Fruit fly (Drosophila melanogaster) whole organism, prepupa: ENCODE results near the gene CG3402.

ENCODE experiments used
- CG10631 ChIP-seq: fragments of 200-800 bp; sonication (Bioruptor generic); optimal IDR thresholded peaks from 2 replicates; lab custom pipeline; 2016; ENCODE audit warnings: missing biosample characterization, missing genetic modification characterization
- CG10669 ChIP-seq: fragments of 200-800 bp; sonication (Bioruptor generic); optimal IDR thresholded peaks from 3 replicates; lab custom pipeline; 2018; ENCODE audit warnings: missing biosample characterization, mild to moderate bottlenecking, missing genetic modification characterization, moderate library complexity
- CG11294 ChIP-seq: fragments of 200-800 bp; sonication (Bioruptor generic); IDR thresholded peaks from 2 replicates; pipeline ENCODE4 v1.3.6; 2022; ENCODE audit warnings: missing biosample characterization, missing genetic modification characterization
- CG11762 ChIP-seq: fragments of 200-800 bp; sonication (Bioruptor generic); optimal IDR thresholded peaks from 3 replicates; lab custom pipeline; 2016; ENCODE audit warnings: missing biosample characterization, missing genetic modification characterization; ENCODE audit not compliant: insufficient read depth
- CG11902 ChIP-seq: fragments of 200-800 bp; sonication (Bioruptor generic); optimal IDR thresholded peaks from 3 replicates; lab custom pipeline; 2016; ENCODE audit warnings: missing biosample characterization, missing genetic modification characterization
- CG1621 ChIP-seq: fragments of 200-800 bp; sonication (Bioruptor generic); optimal IDR thresholded peaks from 3 replicates; lab custom pipeline; 2018; ENCODE audit warnings: missing biosample characterization, mild to moderate bottlenecking, missing genetic modification characterization
- CG16779 ChIP-seq: fragments of 200-800 bp; sonication (Bioruptor generic); optimal IDR thresholded peaks from 3 replicates; lab custom pipeline; 2017; ENCODE audit warnings: missing biosample characterization, mild to moderate bottlenecking, missing genetic modification characterization
- CG3032 ChIP-seq: fragments of 200-800 bp; optimal IDR thresholded peaks from 2 replicates; lab custom pipeline; 2019; ENCODE audit warnings: missing biosample characterization, mild to moderate bottlenecking, missing genetic modification characterization, moderate library complexity
- CG32006 ChIP-seq: fragments of 200-800 bp; sonication (Bioruptor generic); optimal IDR thresholded peaks from 3 replicates; lab custom pipeline; 2017; ENCODE audit warnings: missing biosample characterization, mild to moderate bottlenecking, missing genetic modification characterization
- CG34406 ChIP-seq: fragments of 200-800 bp; sonication (Bioruptor generic); optimal IDR thresholded peaks from 3 replicates; lab custom pipeline; 2016; ENCODE audit warnings: missing biosample characterization, missing genetic modification characterization
- CG3919 ChIP-seq: fragments of 200-800 bp; sonication (Bioruptor generic); optimal IDR thresholded peaks from 3 replicates; lab custom pipeline; 2016; ENCODE audit warnings: missing biosample characterization, missing genetic modification characterization
- CG4318 ChIP-seq: fragments of 200-800 bp; sonication (Bioruptor generic); optimal IDR thresholded peaks from 3 replicates; lab custom pipeline; 2017; ENCODE audit warnings: missing biosample characterization, mild to moderate bottlenecking, missing genetic modification characterization
- CG6163 ChIP-seq: fragments of 200-800 bp; sonication (Bioruptor generic); IDR thresholded peaks from 3 replicates; pipeline ENCODE4 v1.3.6; 2022; ENCODE audit warnings: missing biosample characterization, missing genetic modification characterization
- CG6792 ChIP-seq: fragments of 200-800 bp; sonication (Bioruptor generic); optimal IDR thresholded peaks from 3 replicates; lab custom pipeline; 2016; ENCODE audit warnings: missing biosample characterization, missing genetic modification characterization
- CG6808 ChIP-seq: fragments of 200-800 bp; sonication (Bioruptor generic); optimal IDR thresholded peaks from 3 replicates; lab custom pipeline; 2017; ENCODE audit warnings: missing biosample characterization, missing genetic modification characterization, mild to moderate bottlenecking, moderate library complexity, missing genetic modification reagents
- CG6854 ChIP-seq: fragments of 200-800 bp; sonication (Bioruptor generic); optimal IDR thresholded peaks from 2 replicates; lab custom pipeline; 2017; ENCODE audit warnings: missing biosample characterization, mild to moderate bottlenecking, missing genetic modification characterization
- CG8119 ChIP-seq: fragments of 200-800 bp; sonication (Bioruptor generic); IDR thresholded peaks from 3 replicates; pipeline ENCODE4 v1.3.6; 2022; ENCODE audit warnings: missing biosample characterization, missing genetic modification characterization
- CG8632 ChIP-seq: fragments of 200-800 bp; sonication (Bioruptor generic); optimal IDR thresholded peaks from 3 replicates; lab custom pipeline; 2016; ENCODE audit warnings: missing biosample characterization, missing genetic modification characterization
- Eip75B ChIP-seq: fragments of 200-800 bp; sonication (Bioruptor generic); optimal IDR thresholded peaks from 3 replicates; lab custom pipeline; 2016; ENCODE audit warnings: missing biosample characterization, missing genetic modification characterization
- Eip78C ChIP-seq: fragments of 200-800 bp; sonication (Bioruptor generic); peaks from one replicate; lab custom pipeline; 2016; ENCODE audit warnings: missing biosample characterization, missing genetic modification characterization
- Eip93F ChIP-seq: fragments of 200-800 bp; sonication (Bioruptor generic); optimal IDR thresholded peaks from 2 replicates; lab custom pipeline; 2016; ENCODE audit warnings: missing biosample characterization, mild to moderate bottlenecking, missing genetic modification characterization
- Ets21C ChIP-seq: fragments of 200-800 bp; sonication (Bioruptor generic); optimal IDR thresholded peaks from 3 replicates; lab custom pipeline; 2016; ENCODE audit warnings: missing biosample characterization, missing genetic modification characterization
- Ets96B ChIP-seq: fragments of 200-800 bp; optimal IDR thresholded peaks from 2 replicates; lab custom pipeline; 2019; ENCODE audit warnings: missing biosample characterization, mild to moderate bottlenecking, missing genetic modification characterization, moderate library complexity
- Gug ChIP-seq: fragments of 200-800 bp; sonication (Bioruptor generic); IDR thresholded peaks from 2 replicates; pipeline ENCODE4 v1.3.6; 2022; ENCODE audit warnings: missing biosample characterization, missing genetic modification characterization
- Hr38 ChIP-seq: sonication (Bioruptor generic); optimal IDR thresholded peaks from 2 replicates; lab custom pipeline; 2016; ENCODE audit warnings: missing biosample characterization, missing genetic modification characterization
- Hr39 ChIP-seq: fragments of 200-800 bp; sonication (Bioruptor generic); optimal IDR thresholded peaks from 2 replicates; lab custom pipeline; 2016; ENCODE audit warnings: missing biosample characterization, missing genetic modification characterization
- Hr4 ChIP-seq: fragments of 200-800 bp; sonication (Bioruptor generic); optimal IDR thresholded peaks from 3 replicates; lab custom pipeline; 2016; ENCODE audit warnings: missing biosample characterization, missing genetic modification characterization
- Lpt ChIP-seq: fragments of 200-800 bp; sonication (Bioruptor generic); optimal IDR thresholded peaks from 3 replicates; lab custom pipeline; 2016; ENCODE audit warnings: missing biosample characterization, missing genetic modification characterization
- Met ChIP-seq: fragments of 200-800 bp; sonication (Bioruptor generic); optimal IDR thresholded peaks from 3 replicates; lab custom pipeline; 2016; ENCODE audit warnings: missing biosample characterization, missing genetic modification characterization
- OdsH ChIP-seq: fragments of 200-800 bp; sonication (Bioruptor generic); optimal IDR thresholded peaks from 3 replicates; lab custom pipeline; 2016; ENCODE audit warnings: missing biosample characterization, missing genetic modification characterization
- Smox ChIP-seq: fragments of 200-800 bp; sonication (Bioruptor generic); optimal IDR thresholded peaks from 3 replicates; lab custom pipeline; 2016; ENCODE audit warnings: missing biosample characterization, missing genetic modification characterization
- Sox102F ChIP-seq: fragments of 200-800 bp; sonication (Bioruptor generic); optimal IDR thresholded peaks from 2 replicates; lab custom pipeline; 2016; ENCODE audit warnings: missing biosample characterization, mild to moderate bottlenecking, missing genetic modification characterization
- Sox14 ChIP-seq: fragments of 200-800 bp; sonication (Bioruptor generic); optimal IDR thresholded peaks from 3 replicates; lab custom pipeline; 2016; ENCODE audit warnings: missing biosample characterization, missing genetic modification characterization
- Sox15 ChIP-seq: fragments of 200-800 bp; sonication (Bioruptor generic); optimal IDR thresholded peaks from 3 replicates; lab custom pipeline; 2016; ENCODE audit warnings: missing biosample characterization, missing genetic modification characterization
- achi ChIP-seq: fragments of 200-800 bp; sonication (Bioruptor generic); optimal IDR thresholded peaks from 3 replicates; lab custom pipeline; 2016; ENCODE audit warnings: missing biosample characterization, missing genetic modification characterization
- acj6 ChIP-seq: fragments of 200-800 bp; sonication (Bioruptor generic); optimal IDR thresholded peaks from 3 replicates; lab custom pipeline; 2016; ENCODE audit warnings: missing biosample characterization, missing genetic modification characterization
- cyc ChIP-seq: fragments of 200-800 bp; sonication (Bioruptor generic); optimal IDR thresholded peaks from 3 replicates; lab custom pipeline; 2016; ENCODE audit warnings: missing biosample characterization, missing genetic modification characterization
- dac ChIP-seq: fragments of 200-800 bp; sonication (Bioruptor generic); optimal IDR thresholded peaks from 2 replicates; lab custom pipeline; 2017; ENCODE audit warnings: missing biosample characterization, mild to moderate bottlenecking, missing genetic modification characterization
- eg ChIP-seq: fragments of 200-800 bp; sonication (Bioruptor generic); IDR thresholded peaks from 3 replicates; pipeline ENCODE4 v1.3.6; 2022; ENCODE audit warnings: missing biosample characterization, missing genetic modification characterization
- esn ChIP-seq: fragments of 200-800 bp; sonication (Bioruptor generic); optimal IDR thresholded peaks from 2 replicates; lab custom pipeline; 2016; ENCODE audit warnings: missing biosample characterization, mild to moderate bottlenecking, missing genetic modification characterization, moderate library complexity
- fd59A ChIP-seq: fragments of 200-800 bp; sonication (Bioruptor generic); optimal IDR thresholded peaks from 2 replicates; lab custom pipeline; 2017; ENCODE audit warnings: missing biosample characterization, mild to moderate bottlenecking, missing genetic modification characterization, missing genetic modification reagents
- fkh ChIP-seq: fragments of 200-800 bp; sonication (Bioruptor generic); optimal IDR thresholded peaks from 3 replicates; lab custom pipeline; 2017; ENCODE audit warnings: missing biosample characterization, mild to moderate bottlenecking, missing genetic modification characterization, moderate library complexity
- net ChIP-seq: fragments of 200-800 bp; sonication (Bioruptor generic); optimal IDR thresholded peaks from 3 replicates; lab custom pipeline; 2016; ENCODE audit warnings: missing biosample characterization, missing genetic modification characterization
- pdm3 ChIP-seq: fragments of 200-800 bp; sonication (Bioruptor generic); optimal IDR thresholded peaks from 3 replicates; lab custom pipeline; 2016; ENCODE audit warnings: missing biosample characterization, missing genetic modification characterization
- salr ChIP-seq, 2 experiments: fragments of 200-800 bp; sonication (Bioruptor generic); optimal IDR thresholded peaks; 3 replicates each; lab custom pipeline; 2016 to 2018; ENCODE audit warnings: missing biosample characterization in 2 of 2, missing genetic modification characterization in 2 of 2, mild to moderate bottlenecking in 1 of 2
- spab ChIP-seq: fragments of 200-800 bp; sonication (Bioruptor generic); optimal IDR thresholded peaks from 2 replicates; lab custom pipeline; 2017; ENCODE audit warnings: missing biosample characterization, mild to moderate bottlenecking, missing genetic modification characterization, missing genetic modification reagents
- topi ChIP-seq: fragments of 200-800 bp; sonication (Bioruptor generic); optimal IDR thresholded peaks from 3 replicates; lab custom pipeline; 2016; ENCODE audit warnings: missing biosample characterization, missing genetic modification characterization
- vri ChIP-seq: fragments of 200-800 bp; sonication (Bioruptor generic); optimal IDR thresholded peaks from 3 replicates; lab custom pipeline; 2016; ENCODE audit warnings: missing biosample characterization, mild to moderate bottlenecking, missing genetic modification characterization

Gene CG3402

dm6 chr3L:629916-630663 lies 22.6 kb downstream of the CG3402 start (continued):
- TF ChIP-seq CG1621 (tag; lab: Kevin White, UChicago) (no peak), Hr39 (GFP tag; lab: Kevin White, UChicago) (peak; percentile 19), CG8119 (peak; percentile 41; the same call in 1 of the 3 replicates), esn (GFP tag; lab: Kevin White, UChicago) (peak; percentile 43), Sox15 (GFP tag; lab: Kevin White, UChicago) (no peak), vri (peak; percentile 24), CG3032 (tag; lab: Kevin White, UChicago) (no peak), Ets96B (no peak), Hr38 (no peak), eg (GFP tag; lab: Robert Waterston, UW) (peak; percentile 57), achi (GFP tag; lab: Kevin White, UChicago) (peak; percentile 37), CG11902 (GFP tag; lab: Kevin White, UChicago) (no peak), Smox (GFP tag; lab: Kevin White, UChicago) (peak; percentile 45), topi (GFP tag; lab: Kevin White, UChicago) (peak; percentile 22)

DNA sequence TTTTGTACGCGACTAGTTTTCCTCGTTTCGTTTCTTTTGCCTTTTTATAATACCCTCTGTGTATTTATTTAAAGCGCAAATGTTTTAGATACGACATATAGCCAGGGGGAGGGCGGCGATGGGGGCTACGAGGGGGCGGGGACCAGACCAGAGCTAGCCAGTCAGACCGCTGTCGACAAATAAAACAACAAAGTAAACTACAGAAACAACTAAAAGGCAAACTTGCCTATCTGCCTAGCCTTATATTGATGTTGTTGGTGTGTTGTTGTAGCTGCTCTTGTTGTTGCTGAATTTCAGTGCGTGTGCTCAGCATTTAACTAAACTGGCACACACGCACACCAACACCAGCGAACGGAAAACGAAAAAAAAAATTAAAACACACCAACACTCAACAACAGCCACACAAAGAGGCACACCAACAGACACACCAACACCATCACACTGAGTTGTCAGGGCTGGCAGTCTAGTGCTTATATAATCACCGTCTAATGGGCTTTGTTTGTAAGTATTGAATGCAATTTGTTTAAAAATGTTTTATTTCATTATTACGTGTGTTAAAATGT lies 23.2 kb downstream of the CG3402 start:
- TF ChIP-seq CG1621 (tag; lab: Kevin White, UChicago) (no peak), CG16779 (tag; lab: Kevin White, UChicago) (no peak), CG8632 (no peak), Smox (GFP tag; lab: Kevin White, UChicago) (no peak), Hr38 (no peak), salr (GFP tag; optimal IDR thresholded peaks at IDR 0.05; lab: Kevin White, UChicago) (no peak), Met (GFP tag; lab: Kevin White, UChicago) (no peak), CG6163 (no peak; the same call in 2 of the 3 replicates), net (GFP tag; lab: Kevin White, UChicago) (no peak), CG6808 (GFP tag; lab: Kevin White, UChicago) (no peak), CG11902 (GFP tag; lab: Kevin White, UChicago) (no peak), Eip75B (GFP tag; lab: Kevin White, UChicago) (no peak), OdsH (no peak), Gug (no peak), eg (GFP tag; lab: Robert Waterston, UW) (peak; percentile 57; the same call in 1 of the 3 replicates), Ets21C (GFP tag; lab: Kevin White, UChicago) (no peak), CG11762 (GFP tag; lab: Kevin White, UChicago) (no peak), acj6 (no peak), Sox14 (GFP tag; lab: Kevin White, UChicago) (peak; percentile 12), CG11294 (GFP tag; lab: Robert Waterston, UW) (no peak), cyc (GFP tag; lab: Kevin White, UChicago) (no peak), Sox102F (GFP tag; lab: Kevin White, UChicago) (no peak), CG8119 (no peak; the same call in 2 of the 3 replicates), CG10669 (no peak), CG34406 (no peak), CG6792 (no peak), CG32006 (GFP tag; lab: Kevin White, UChicago) (no peak), Sox15 (GFP tag; lab: Kevin White, UChicago) (no peak), fd59A (GFP tag; lab: Kevin White, UChicago) (no peak), Lpt (GFP tag; lab: Kevin White, UChicago) (peak; percentile 29), Hr4 (GFP tag; lab: Kevin White, UChicago) (no peak), CG3919 (GFP tag; lab: Kevin White, UChicago) (no peak), spab (GFP tag; lab: Kevin White, UChicago) (no peak), Eip78C (no peak), achi (GFP tag; lab: Kevin White, UChicago) (no peak), pdm3 (GFP tag; lab: Kevin White, UChicago) (no peak), topi (GFP tag; lab: Kevin White, UChicago) (no peak), CG10631 (GFP tag; lab: Kevin White, UChicago) (no peak), CG6854 (no peak), dac (no peak), Eip93F (no peak), CG4318 (GFP tag; lab: Kevin White, UChicago) (no peak), fkh (GFP tag; lab: Kevin White, UChicago) (peak; percentile 94)
